Worm (Caenorhabditis elegans) whole organism, L3 larva: ENCODE data around the gene bath-9.

Experiments
- R02D3.7 ChIP-seq: fragments of 150-350 bp; optimal IDR thresholded peaks from 2 replicates; lab custom pipeline; 2014; ENCODE audit warnings: missing biosample characterization, missing genetic modification characterization
- aly-2 ChIP-seq: fragments of 150-350 bp; optimal IDR thresholded peaks from 2 replicates; lab custom pipeline; 2014; ENCODE audit warnings: missing biosample characterization, missing genetic modification characterization
- ama-1 ChIP-seq: fragments of 150-350 bp; optimal IDR thresholded peaks from 2 replicates; lab custom pipeline; 2018
- ceh-16 ChIP-seq: sonication (generic microtip); optimal IDR thresholded peaks from 2 replicates; lab custom pipeline; 2017; ENCODE audit warnings: missing biosample characterization, missing genetic modification characterization
- ceh-28 ChIP-seq: fragments of 150-350 bp; optimal IDR thresholded peaks from 2 replicates; lab custom pipeline; 2014; ENCODE audit warnings: missing biosample characterization, missing genetic modification reagents, missing genetic modification characterization
- ceh-82 ChIP-seq: fragments of 150-350 bp; optimal IDR thresholded peaks from 2 replicates; lab custom pipeline; 2014; ENCODE audit warnings: missing biosample characterization, missing genetic modification characterization
- ceh-9 ChIP-seq: sonication (generic microtip); optimal IDR thresholded peaks from 2 replicates; lab custom pipeline; 2018; ENCODE audit warnings: missing biosample characterization, missing genetic modification characterization
- daf-12 ChIP-seq: fragments of 150-350 bp; optimal IDR thresholded peaks from 2 replicates; lab custom pipeline; 2014; ENCODE audit warnings: missing biosample characterization, missing genetic modification reagents, missing genetic modification characterization
- egl-5 ChIP-seq: fragments of 150-350 bp; optimal IDR thresholded peaks from 2 replicates; lab custom pipeline; 2017; ENCODE audit warnings: missing biosample characterization, missing genetic modification reagents, missing genetic modification characterization, inconsistent platforms
- elt-1 ChIP-seq: fragments of 150-350 bp; optimal IDR thresholded peaks from 2 replicates; lab custom pipeline; 2014; ENCODE audit warnings: missing biosample characterization, missing genetic modification characterization
- elt-2 ChIP-seq: sonication (generic microtip); optimal IDR thresholded peaks from 2 replicates; lab custom pipeline; 2016; ENCODE audit warnings: missing genetic modification reagents, mild to moderate bottlenecking, missing genetic modification characterization, missing compliant biosample characterization
- elt-3 ChIP-seq, 3 experiments: fragments of 150-350 bp in 1 of 3; sonication (generic microtip) in 2 of 3; optimal IDR thresholded peaks; 2 replicates in 2 of 3; 4 replicates in 1 of 3; lab custom pipeline; 2014 to 2017; ENCODE audit warnings: missing biosample characterization in 3 of 3, missing genetic modification characterization in 3 of 3
- eor-1 ChIP-seq, 2 experiments: fragments of 150-350 bp; optimal IDR thresholded peaks; 2 replicates each; lab custom pipeline; 2014 to 2018; ENCODE audit warnings: missing biosample characterization in 2 of 2, missing genetic modification characterization in 2 of 2
- fkh-10 ChIP-seq: sonication (generic microtip); optimal IDR thresholded peaks from 2 replicates; lab custom pipeline; 2017; ENCODE audit warnings: missing biosample characterization, missing genetic modification reagents, missing genetic modification characterization
- fkh-2 ChIP-seq: fragments of 150-350 bp; optimal IDR thresholded peaks from 2 replicates; lab custom pipeline; 2014; ENCODE audit warnings: missing biosample characterization, missing genetic modification reagents, missing genetic modification characterization
- fos-1 ChIP-seq: fragments of 150-350 bp; optimal IDR thresholded peaks from 2 replicates; lab custom pipeline; 2014; ENCODE audit warnings: missing biosample characterization, missing genetic modification characterization
- hmg-11 ChIP-seq: sonication (generic microtip); optimal IDR thresholded peaks from 2 replicates; lab custom pipeline; 2016; ENCODE audit warnings: missing genetic modification characterization, missing compliant biosample characterization
- lin-15B ChIP-seq: fragments of 150-350 bp; optimal IDR thresholded peaks from 2 replicates; lab custom pipeline; 2014; ENCODE audit warnings: missing biosample characterization, missing genetic modification characterization
- lin-39 ChIP-seq: fragments of 150-350 bp; optimal IDR thresholded peaks from 2 replicates; lab custom pipeline; 2018; ENCODE audit warnings: missing biosample characterization, missing genetic modification reagents, missing genetic modification characterization
- lsy-12 ChIP-seq: sonication (generic microtip); optimal IDR thresholded peaks from 2 replicates; lab custom pipeline; 2016; ENCODE audit warnings: mild to moderate bottlenecking, missing genetic modification characterization, missing compliant biosample characterization
- mdl-1 ChIP-seq: fragments of 150-350 bp; optimal IDR thresholded peaks from 2 replicates; lab custom pipeline; 2014; ENCODE audit warnings: missing biosample characterization, missing genetic modification characterization
- nfya-1 ChIP-seq: sonication (generic microtip); optimal IDR thresholded peaks from 2 replicates; lab custom pipeline; 2017; ENCODE audit warnings: missing genetic modification characterization, mild to moderate bottlenecking, missing compliant biosample characterization, antibody characterized with exemption, moderate library complexity; ENCODE audit not compliant: insufficient read depth
- nhr-11 ChIP-seq: fragments of 150-350 bp; optimal IDR thresholded peaks from 2 replicates; lab custom pipeline; 2014; ENCODE audit warnings: missing biosample characterization, missing genetic modification characterization
- nhr-12 ChIP-seq: fragments of 150-350 bp; optimal IDR thresholded peaks from 2 replicates; lab custom pipeline; 2014; ENCODE audit warnings: missing biosample characterization, missing genetic modification characterization
- nhr-23 ChIP-seq: fragments of 150-350 bp; optimal IDR thresholded peaks from 2 replicates; lab custom pipeline; 2014; ENCODE audit warnings: missing biosample characterization, missing genetic modification reagents, missing genetic modification characterization
- nhr-25 ChIP-seq: sonication (generic microtip); optimal IDR thresholded peaks from 2 replicates; lab custom pipeline; 2017; ENCODE audit warnings: missing biosample characterization, missing genetic modification characterization
- nhr-28 ChIP-seq: fragments of 150-350 bp; optimal IDR thresholded peaks from 2 replicates; lab custom pipeline; 2014; ENCODE audit warnings: missing biosample characterization, missing genetic modification characterization
- nhr-43 ChIP-seq: sonication (generic microtip); optimal IDR thresholded peaks from 2 replicates; lab custom pipeline; 2016; ENCODE audit warnings: mild to moderate bottlenecking, missing genetic modification characterization, missing compliant biosample characterization; ENCODE audit not compliant: poor library complexity, severe bottlenecking
- nhr-67 ChIP-seq: fragments of 150-350 bp; optimal IDR thresholded peaks from 2 replicates; lab custom pipeline; 2014; ENCODE audit warnings: missing biosample characterization, missing genetic modification characterization
- nhr-76 ChIP-seq: fragments of 150-350 bp; sonication (generic microtip); optimal IDR thresholded peaks from 5 replicates; lab custom pipeline; 2014; ENCODE audit warnings: missing biosample characterization, missing genetic modification characterization
- nhr-77 ChIP-seq: fragments of 150-350 bp; optimal IDR thresholded peaks from 2 replicates; lab custom pipeline; 2014; ENCODE audit warnings: missing biosample characterization, missing genetic modification characterization
- pqm-1 ChIP-seq: fragments of 150-350 bp; optimal IDR thresholded peaks from 2 replicates; lab custom pipeline; 2017; ENCODE audit warnings: missing biosample characterization, missing genetic modification characterization, inconsistent platforms
- sea-2 ChIP-seq: fragments of 150-350 bp; sonication (generic microtip); optimal IDR thresholded peaks from 4 replicates; lab custom pipeline; 2014; ENCODE audit warnings: missing biosample characterization, missing genetic modification reagents, missing genetic modification characterization
- skn-1 ChIP-seq: fragments of 150-350 bp; optimal IDR thresholded peaks from 2 replicates; lab custom pipeline; 2014; ENCODE audit warnings: missing biosample characterization, missing genetic modification characterization
- snpc-4 ChIP-seq: fragments of 150-350 bp; optimal IDR thresholded peaks from 2 replicates; lab custom pipeline; 2014; ENCODE audit warnings: missing biosample characterization, missing genetic modification characterization
- tbx-2 ChIP-seq: sonication (generic microtip); optimal IDR thresholded peaks from 2 replicates; lab custom pipeline; 2016; ENCODE audit warnings: mild to moderate bottlenecking, missing genetic modification characterization, missing compliant biosample characterization
- unc-39 ChIP-seq: sonication (generic microtip); optimal IDR thresholded peaks from 4 replicates; lab custom pipeline; 2017; ENCODE audit warnings: missing biosample characterization, missing genetic modification characterization
- unc-62 ChIP-seq: fragments of 150-350 bp; sonication (generic microtip); optimal IDR thresholded peaks from 4 replicates; lab custom pipeline; 2014; ENCODE audit warnings: missing biosample characterization, missing genetic modification reagents, missing genetic modification characterization
- zag-1 ChIP-seq: fragments of 150-350 bp; optimal IDR thresholded peaks from 2 replicates; lab custom pipeline; 2014; ENCODE audit warnings: missing biosample characterization, missing genetic modification characterization
- ztf-4 ChIP-seq: fragments of 150-350 bp; optimal IDR thresholded peaks from 2 replicates; lab custom pipeline; 2014; ENCODE audit warnings: missing biosample characterization, missing genetic modification characterization

The bath-9 gene

DNA sequence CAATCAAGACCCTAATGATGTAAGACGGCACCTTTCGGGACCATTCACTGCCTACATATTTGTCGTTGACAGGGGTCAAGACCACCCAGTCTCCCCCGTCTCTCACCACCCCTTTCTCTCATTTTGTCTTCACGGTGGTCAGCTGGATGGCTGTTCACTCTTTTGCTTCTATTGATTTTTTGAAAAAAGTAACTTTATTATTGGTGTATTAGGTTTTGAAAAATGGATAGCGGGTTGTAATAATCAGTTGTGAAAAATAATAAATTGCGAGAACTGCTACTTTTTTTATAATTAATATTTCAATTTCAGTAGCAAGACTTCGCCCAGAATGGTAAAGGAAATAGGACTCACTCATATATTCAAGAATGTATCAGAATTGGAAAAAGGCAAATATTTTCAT is at the start of gene bath-9:
Gene bath-9, plus strand, starts transcription at position 301 of the 400 bp plus-strand sequence.
- TF ChIP-seq nhr-67 (no peak), nhr-12 (no peak), nhr-77 (tag; lab: Kevin White, UChicago) (no peak), fkh-2 (tag; lab: Kevin White, UChicago) (no peak), pqm-1 (tag; lab: Kevin White, UChicago) (no peak), ceh-82 (tag; lab: Kevin White, UChicago) (no peak), ama-1 (lab: Kevin White, UChicago) (no peak), unc-62 (GFP tag; lab: Kevin White, UChicago) (no peak), daf-12 (tag; lab: Kevin White, UChicago) (no peak)
- TF ChIP-seq, all 47 proteins: peak for 0

DNA sequence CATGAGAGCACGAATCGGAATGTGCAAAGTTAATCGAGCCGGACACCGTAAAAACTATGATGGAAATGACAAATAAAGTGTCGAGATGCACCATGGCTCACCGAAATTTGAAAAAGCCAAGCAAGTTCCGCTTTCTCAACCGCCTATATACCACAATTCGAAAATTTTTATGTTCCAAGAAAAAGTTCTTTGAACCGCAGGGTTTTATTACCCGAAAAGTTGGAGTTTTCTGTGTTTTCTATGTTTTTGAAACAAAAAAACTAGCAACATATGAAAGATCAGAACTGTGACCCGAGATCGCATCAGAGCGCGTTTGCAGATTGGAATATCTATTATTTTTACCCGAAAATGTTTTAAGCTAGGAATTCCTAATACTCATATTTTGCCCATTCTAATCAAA is 49.8 kb upstream of the bath-9 start, which contains the start of gene Y46D2A.3:
Gene Y46D2A.3, minus strand, starts transcription at position 101 of the 400 bp plus-strand sequence.
- TF ChIP-seq sea-2 = no peak
- no peak for TF ChIP-seq ceh-28 (tag; lab: Kevin White, UChicago)
- no peak for TF ChIP-seq lsy-12
- no peak for TF ChIP-seq mdl-1 (tag; lab: Kevin White, UChicago)
- TF ChIP-seq nhr-67 = no peak
- TF ChIP-seq nhr-43 = no peak
- TF ChIP-seq ceh-16 (tag; lab: Kevin White, UChicago) = no peak
- no peak for TF ChIP-seq nhr-11 (tag; lab: Kevin White, UChicago)
- TF ChIP-seq ztf-4 (tag; lab: Kevin White, UChicago) = no peak
- TF ChIP-seq egl-5 = no peak
- TF ChIP-seq zag-1 (tag; lab: Kevin White, UChicago) = no peak
- TF ChIP-seq fos-1 = no peak
- TF ChIP-seq pqm-1 (tag; lab: Kevin White, UChicago) = no peak
- no peak for TF ChIP-seq lin-15B (tag; lab: Kevin White, UChicago)
- no peak for TF ChIP-seq elt-3 (tag; optimal IDR thresholded peaks at IDR 0.05; lab: Kevin White, UChicago)
- no peak for TF ChIP-seq hmg-11
- TF ChIP-seq skn-1 (tag; lab: Kevin White, UChicago) = no peak

DNA sequence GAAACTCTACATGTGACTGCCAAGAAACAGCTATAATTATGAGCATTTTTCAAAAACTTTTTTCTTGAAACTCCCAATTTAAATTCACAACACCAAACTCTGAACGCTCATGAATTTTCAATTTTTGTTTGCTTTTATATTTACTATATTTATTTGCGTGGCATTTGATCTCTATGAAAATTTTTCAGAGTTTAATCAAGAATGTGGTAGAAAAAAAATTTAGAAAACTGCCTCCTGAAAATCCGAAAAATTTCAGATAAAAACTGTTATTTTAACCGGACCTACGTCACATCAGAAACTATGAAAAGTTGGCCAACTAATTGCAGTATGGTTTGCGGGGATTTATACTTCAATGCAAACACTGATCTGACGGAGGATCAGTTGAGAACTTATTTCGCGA is 44.9 kb upstream of the bath-9 start, which contains the start of gene irld-27:
Gene irld-27, plus strand, starts transcription at position 301 of the 400 bp plus-strand sequence.
- TF ChIP-seq nhr-25 (tag; lab: Kevin White, UChicago) = no peak

- no peak for TF ChIP-seq fkh-2 (tag; lab: Kevin White, UChicago)
- no peak for TF ChIP-seq aly-2 (tag; lab: Kevin White, UChicago)
- no peak for TF ChIP-seq nhr-77 (tag; lab: Kevin White, UChicago)
- TF ChIP-seq elt-1 (tag; lab: Kevin White, UChicago) = no peak
- TF ChIP-seq nhr-43 = no peak
- TF ChIP-seq nhr-76 (tag; lab: Kevin White, UChicago) = no peak
- no peak for TF ChIP-seq elt-3 (tag; optimal IDR thresholded peaks at IDR 0.05; lab: Kevin White, UChicago)
- no peak for TF ChIP-seq nhr-12
- no peak for TF ChIP-seq tbx-2 (tag; lab: Kevin White, UChicago)
- no peak for TF ChIP-seq elt-2 (tag; lab: Kevin White, UChicago)
- TF ChIP-seq, all 47 proteins: peak for 0
These were observed 39.9 kb upstream of the bath-9 start, which contains the start of gene F14D2.19 for ce11 chrII:3337039-3337438. F14D2.19 (minus strand) TSS chrII:3337139.

- no peak for TF ChIP-seq fos-1
- no peak for TF ChIP-seq nhr-28 (tag; lab: Kevin White, UChicago)
- no peak for TF ChIP-seq nhr-23 (tag; lab: Kevin White, UChicago)
- TF ChIP-seq eor-1 (tag; optimal IDR thresholded peaks at IDR 0.05; lab: Kevin White, UChicago) = no peak
- TF ChIP-seq ceh-9 = no peak
- no peak for TF ChIP-seq mdl-1 (tag; lab: Kevin White, UChicago)
- TF ChIP-seq fkh-10 (GFP tag; lab: Kevin White, UChicago) = no peak
- TF ChIP-seq R02D3.7 = no peak
- no peak for TF ChIP-seq tbx-2 (tag; lab: Kevin White, UChicago)
- TF ChIP-seq nfya-1 (tag; lab: Kevin White, UChicago) = no peak
- TF ChIP-seq ceh-82 (tag; lab: Kevin White, UChicago) = no peak
- no peak for TF ChIP-seq lin-39 (tag; lab: Kevin White, UChicago)
- no peak for TF ChIP-seq unc-39 (tag; lab: Kevin White, UChicago)
- no peak for TF ChIP-seq lsy-12
- TF ChIP-seq snpc-4 (tag; lab: Kevin White, UChicago) = no peak
- no peak for TF ChIP-seq pqm-1 (tag; lab: Kevin White, UChicago)
- TF ChIP-seq nhr-43 = no peak
- TF ChIP-seq ceh-28 (tag; lab: Kevin White, UChicago) = no peak
- TF ChIP-seq nhr-77 (tag; lab: Kevin White, UChicago) = no peak
- TF ChIP-seq elt-1 (tag; lab: Kevin White, UChicago) = no peak
These were observed 38.3 kb upstream of the bath-9 start, which contains the start of gene F14D2.7 for ce11 chrII:3338556-3338955. F14D2.7 (minus strand) TSS chrII:3338656.
